Worm (Caenorhabditis elegans) whole organism, L4 larva: ENCODE results near the gene ZK1098.2.
A peak's percentile ranks its signal among the peaks of the same experiment; 100 is the strongest.

Experiments
- aly-2 ChIP-seq: sonication (generic microtip); optimal IDR thresholded peaks from 2 replicates; lab custom pipeline; 2018; ENCODE audit warnings: missing biosample characterization, missing genetic modification characterization
- dmd-8 ChIP-seq: fragments of 200-800 bp; sonication (Bioruptor generic); IDR thresholded peaks from 2 replicates; pipeline ENCODE4 v1.3.6; 2022; ENCODE audit warnings: missing genetic modification characterization, missing compliant biosample characterization
- nhr-11 ChIP-seq: fragments of 150-350 bp; optimal IDR thresholded peaks from 2 replicates; lab custom pipeline; 2014; ENCODE audit warnings: missing biosample characterization, missing genetic modification characterization

ce11 chrIII:9483716-9484115 lies 45.2 kb upstream of the ZK1098.2 start:
- TF ChIP-seq nhr-11 (tag; lab: Kevin White, UChicago): peak; percentile 21
- no peak for TF ChIP-seq aly-2 (tag; lab: Kevin White, UChicago)
- no peak for TF ChIP-seq dmd-8 (GFP tag; lab: Robert Waterston, UW)
